Fruit fly (Drosophila melanogaster): ENCODE measurements around the gene Gmd.

DNA sequence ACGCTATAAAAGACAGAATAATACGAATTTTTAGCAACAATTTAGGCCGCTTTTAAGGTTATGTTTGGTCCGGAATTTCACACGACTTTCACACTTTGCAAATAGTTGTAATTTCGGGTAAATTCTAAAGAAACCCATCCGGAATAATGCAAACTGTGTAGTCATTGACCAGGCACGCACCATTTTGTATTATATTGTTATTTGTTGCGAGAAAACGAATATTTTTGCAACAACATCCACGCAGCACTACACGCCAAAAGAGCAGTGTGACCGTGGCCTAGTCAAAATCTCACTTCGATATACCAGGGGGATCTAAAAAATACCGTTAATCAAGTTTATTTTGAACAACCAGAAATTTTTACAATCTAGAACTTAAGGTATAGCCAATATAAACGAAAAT, 9.3 kb downstream of the Gmd start, which contains the start of gene eIF3i:
- TF ChIP-seq CG34367 (tag; optimal IDR thresholded peaks at IDR 0.05) (no peak), Pif1A (GFP tag; optimal IDR thresholded peaks at IDR 0.05) (no peak), CG32121 (GFP tag; IDR thresholded peaks at IDR 0.05) (no peak), CG13204 (GFP tag; optimal IDR thresholded peaks at IDR 0.05) (no peak), Snoo (tag; optimal IDR thresholded peaks at IDR 0.05) (no peak), Ets98B (GFP tag; IDR thresholded peaks at IDR 0.05) (no peak), CG14655 (GFP tag; optimal IDR thresholded peaks at IDR 0.05) (no peak), fd96Ca (GFP tag; IDR thresholded peaks at IDR 0.05) (no peak), CG15710 (tag; optimal IDR thresholded peaks at IDR 0.05) (no peak), CG9948 (tag; optimal IDR thresholded peaks at IDR 0.05) (no peak), EcR (GFP tag; optimal IDR thresholded peaks at IDR 0.05) (no peak), rn (GFP tag; IDR thresholded peaks at IDR 0.05) (no peak), gl (tag; optimal IDR thresholded peaks at IDR 0.05) (no peak)
